Worm (Caenorhabditis elegans) whole organism, L4/young adult: ENCODE data around the gene ttr-34.

Experiments
- W03F9.2 ChIP-seq: fragments of 150-350 bp; optimal IDR thresholded peaks from 2 replicates; lab custom pipeline; 2014; ENCODE audit warnings: missing biosample characterization, missing genetic modification characterization
- dao-5 ChIP-seq: sonication (generic microtip); optimal IDR thresholded peaks from 2 replicates; lab custom pipeline; 2016; ENCODE audit warnings: missing genotype, missing genetic modification characterization, moderate library complexity, missing compliant biosample characterization
- him-1 ChIP-seq: sonication (generic microtip); optimal IDR thresholded peaks from 2 replicates; lab custom pipeline; 2016; ENCODE audit warnings: missing genotype, missing genetic modification reagents, missing genetic modification characterization, missing compliant biosample characterization

DNA sequence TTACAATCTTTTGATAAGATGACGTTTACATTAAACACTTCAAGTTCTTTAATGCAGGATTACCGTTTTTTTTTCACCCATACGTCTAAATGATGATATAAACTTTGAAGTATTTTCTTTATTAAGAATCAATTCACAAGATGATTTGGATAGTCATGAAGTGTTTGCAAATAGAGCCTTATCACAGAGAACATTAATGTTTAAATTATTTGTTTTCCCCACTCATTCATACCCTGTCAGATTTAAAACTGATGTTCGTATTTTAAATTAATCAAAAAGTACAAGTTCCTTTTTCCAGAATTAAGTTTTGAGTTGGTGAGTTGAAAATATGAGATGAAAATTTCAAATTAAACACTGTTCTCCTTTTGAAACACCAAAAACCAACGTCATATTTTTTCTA lies 48.9 kb upstream of the ttr-34 start, which contains the start of gene R03G8.3:
- no peak for TF ChIP-seq him-1
- no peak for TF ChIP-seq W03F9.2 (tag; lab: Kevin White, UChicago)
- TF ChIP-seq dao-5: no peak
